Worm (Caenorhabditis elegans): ENCODE results near the gene ced-8.

ced-8 gene

ce11 chrX:8404308-8405085 lies 12.2 kb downstream of the ced-8 start (continued):
- peak; percentile 93 for TF ChIP-seq zfh-2 (GFP tag; conservative IDR thresholded peaks at IDR 0.05)
- peak; percentile 54 for TF ChIP-seq ceh-91 (GFP tag; IDR thresholded peaks at IDR 0.05)
- TF ChIP-seq efl-1 (GFP tag; optimal IDR thresholded peaks at IDR 0.05), result no peak
- TF ChIP-seq somi-1 (GFP tag; optimal IDR thresholded peaks at IDR 0.05), result peak; percentile 89
- TF ChIP-seq F55B11.4 (tag; optimal IDR thresholded peaks at IDR 0.05; ENCODE audit: borderline replicate concordance, insufficient read depth), result no peak
- peak; percentile 93 for TF ChIP-seq F52B5.7 (tag; optimal IDR thresholded peaks at IDR 0.05)
- peak; percentile 90 for TF ChIP-seq ekl-4 (GFP tag; IDR thresholded peaks at IDR 0.05)
- peak; percentile 68 for TF ChIP-seq snpc-4 (GFP tag; optimal IDR thresholded peaks at IDR 0.05)
- peak in 3 of 4 experiments; percentile 52 to 83 (median 71) for TF ChIP-seq snpc-4 (tag; optimal IDR thresholded peaks at IDR 0.05)
- TF ChIP-seq bed-2 (GFP tag; IDR thresholded peaks at IDR 0.05), result peak; percentile 84
- peak; percentile 76 for TF ChIP-seq snpc-3.4 (tag; optimal IDR thresholded peaks at IDR 0.05)
- peak; percentile 84 for TF ChIP-seq K11D2.4 (GFP tag; IDR thresholded peaks at IDR 0.05)
- TF ChIP-seq sptf-2 (GFP tag; optimal IDR thresholded peaks at IDR 0.05), result peak; percentile 57
- peak; percentile 31 for TF ChIP-seq lsl-1 (GFP tag; optimal IDR thresholded peaks at IDR 0.05)
- TF ChIP-seq C06A6.2 (GFP tag; conservative IDR thresholded peaks at IDR 0.05), result peak; percentile 78; the same call in 1 of the 2 replicates
- no peak for TF ChIP-seq lag-1 (GFP tag; IDR thresholded peaks at IDR 0.05)
- no peak for TF ChIP-seq xnd-1 (tag; optimal IDR thresholded peaks at IDR 0.05)
- peak; percentile 58; the same call in 1 of the 2 replicates for TF ChIP-seq Y67H2A.10 (GFP tag; conservative IDR thresholded peaks at IDR 0.05)
- no peak; the same call in 1 of the 2 replicates for TF ChIP-seq B0336.3 (GFP tag; IDR thresholded peaks at IDR 0.05)
- TF ChIP-seq lsy-27 (tag; optimal IDR thresholded peaks at IDR 0.05; ENCODE audit: borderline replicate concordance, insufficient read depth), result peak; percentile 12
- TF ChIP-seq ets-4 (GFP tag; optimal IDR thresholded peaks at IDR 0.05), result peak; percentile 86
- no peak for TF ChIP-seq egl-18 (GFP tag; IDR thresholded peaks at IDR 0.05)
- TF ChIP-seq B0019.2 (GFP tag; conservative IDR thresholded peaks at IDR 0.05), result 0 out of 2 replicates have a peak, but pooled peaks have one; percentile 38
- peak; percentile 93 for TF ChIP-seq egl-44 (GFP tag; IDR thresholded peaks at IDR 0.05)
- TF ChIP-seq pbrm-1 (GFP tag; IDR thresholded peaks at IDR 0.05), result peak; percentile 93
- TF ChIP-seq hsf-1 (GFP tag; IDR thresholded peaks at IDR 0.05), result peak; percentile 64; the same call in 1 of the 2 replicates
- TF ChIP-seq sdz-38 (tag; optimal IDR thresholded peaks at IDR 0.05), result peak; percentile 68
- peak; percentile 94; the same call in 1 of the 2 replicates for TF ChIP-seq nhr-120 (GFP tag; IDR thresholded peaks at IDR 0.05)
- TF ChIP-seq mes-4 (tag; optimal IDR thresholded peaks at IDR 0.05), result peak; percentile 66
- TF ChIP-seq fkh-3 (tag; optimal IDR thresholded peaks at IDR 0.05), result peak; percentile 88
- TF ChIP-seq mxl-1 (tag; optimal IDR thresholded peaks at IDR 0.05), result peak; percentile 94
- peak; percentile 94 for TF ChIP-seq nfyb-1 (GFP tag; IDR thresholded peaks at IDR 0.05)
- TF ChIP-seq repo-1 (tag; optimal IDR thresholded peaks at IDR 0.05), result peak; percentile 94
- peak; percentile 79 for TF ChIP-seq ztf-18 (tag; optimal IDR thresholded peaks at IDR 0.05)
- peak; percentile 90 for TF ChIP-seq madf-10 (tag; optimal IDR thresholded peaks at IDR 0.05)
- TF ChIP-seq F37B4.10 (GFP tag; IDR thresholded peaks at IDR 0.05), result 0 out of 2 replicates have a peak, but pooled peaks have one; percentile 88
- TF ChIP-seq hmg-1.2 (GFP tag; IDR thresholded peaks at IDR 0.05), result peak; percentile 93
- TF ChIP-seq ZK185.1 (tag; optimal IDR thresholded peaks at IDR 0.05; ENCODE audit: poor library complexity, severe bottlenecking), result peak; percentile 90
- peak; percentile 94 for TF ChIP-seq lin-40 (tag; optimal IDR thresholded peaks at IDR 0.05)
- peak; percentile 83 for TF ChIP-seq snpc-1.3 (tag; optimal IDR thresholded peaks at IDR 0.05; ENCODE audit: insufficient read depth)
- peak; percentile 90 for TF ChIP-seq sea-2 (GFP tag; IDR thresholded peaks at IDR 0.05)
- no peak for TF ChIP-seq athp-1 (tag; optimal IDR thresholded peaks at IDR 0.05)
- TF ChIP-seq ceh-58 (GFP tag; IDR thresholded peaks at IDR 0.05), result 0 out of 2 replicates have a peak, but pooled peaks have one; percentile 78
- TF ChIP-seq F23B12.7 (tag; optimal IDR thresholded peaks at IDR 0.05; ENCODE audit: insufficient read depth), result peak; percentile 86
- 0 out of 2 replicates have a peak, but pooled peaks have one; percentile 71 for TF ChIP-seq cebp-2 (GFP tag; IDR thresholded peaks at IDR 0.05)
- peak; percentile 91 for TF ChIP-seq attf-5 (GFP tag; optimal IDR thresholded peaks at IDR 0.05)

Data from whole organism, young adult.